Worm (Caenorhabditis elegans) whole organism, L3 larva: Measurements from ENCODE around the gene ZK1240.3.

Experiments used
- elt-3 ChIP-seq, 3 experiments: fragments of 150-350 bp in 1 of 3; sonication (generic microtip) in 2 of 3; optimal IDR thresholded peaks; 2 replicates in 2 of 3; 4 replicates in 1 of 3; lab custom pipeline; 2014 to 2017; ENCODE audit warnings: missing biosample characterization in 3 of 3, missing genetic modification characterization in 3 of 3
- lin-39 ChIP-seq: fragments of 150-350 bp; optimal IDR thresholded peaks from 2 replicates; lab custom pipeline; 2018; ENCODE audit warnings: missing biosample characterization, missing genetic modification reagents, missing genetic modification characterization
- nhr-43 ChIP-seq: sonication (generic microtip); optimal IDR thresholded peaks from 2 replicates; lab custom pipeline; 2016; ENCODE audit warnings: mild to moderate bottlenecking, missing genetic modification characterization, missing compliant biosample characterization; ENCODE audit not compliant: poor library complexity, severe bottlenecking

DNA sequence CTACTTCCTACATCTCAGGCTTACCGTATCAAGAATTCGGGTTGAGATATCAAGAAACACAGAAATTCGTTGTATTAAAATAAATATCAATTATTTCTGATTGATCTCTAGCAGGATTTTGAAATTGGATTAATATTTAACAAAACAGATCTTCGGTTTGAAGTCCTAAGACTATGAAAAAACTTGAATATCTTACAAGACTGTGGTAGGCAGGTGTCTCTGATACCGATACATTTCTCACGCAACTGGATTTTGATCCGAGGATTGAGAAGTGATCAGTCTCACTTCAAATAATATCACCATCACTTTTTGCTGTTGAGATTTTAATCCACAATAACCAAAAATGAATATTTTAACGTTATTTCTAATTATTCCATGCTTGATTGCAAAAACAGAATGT lies 26.5 kb downstream of the ZK1240.3 start, which contains the start of gene F43C11.4:
- no peak for TF ChIP-seq nhr-43 (tag; lab: Kevin White, UChicago)
- TF ChIP-seq lin-39 = no peak
- no peak for TF ChIP-seq elt-3 (tag; optimal IDR thresholded peaks at IDR 0.05; lab: Kevin White, UChicago)
